Worm (Caenorhabditis elegans): ENCODE data around the gene ZK1067.3.

Gene ZK1067.3

ce11 chrII:9246648-9247047 is 23.6 kb downstream of the ZK1067.3 start, which contains the start of gene T26C5.5:
Gene T26C5.5, minus strand, starts transcription at chrII:9246748.
- TF ChIP-seq pqm-1 (tag; optimal IDR thresholded peaks at IDR 0.05) (no peak), unc-130 (tag; optimal IDR thresholded peaks at IDR 0.05) (no peak), nhr-77 (tag; optimal IDR thresholded peaks at IDR 0.05) (no peak), C16A3.4 (tag; optimal IDR thresholded peaks at IDR 0.05) (no peak), egl-13 (tag; optimal IDR thresholded peaks at IDR 0.05) (no peak), mef-2 (tag; optimal IDR thresholded peaks at IDR 0.05) (no peak), unc-30 (tag; optimal IDR thresholded peaks at IDR 0.05) (no peak), lin-13 (GFP tag; optimal IDR thresholded peaks at IDR 0.05) (no peak), hlh-4 (tag; optimal IDR thresholded peaks at IDR 0.05) (no peak), snpc-4 (tag; optimal IDR thresholded peaks at IDR 0.05) (no peak), dpl-1 (GFP tag; optimal IDR thresholded peaks at IDR 0.05) (no peak), grh-1 (GFP tag; IDR thresholded peaks at IDR 0.05) (no peak), aha-1 (tag; optimal IDR thresholded peaks at IDR 0.05) (no peak), nhr-47 (tag; optimal IDR thresholded peaks at IDR 0.05) (no peak), efl-3 (GFP tag; optimal IDR thresholded peaks at IDR 0.05) (no peak), irx-1 (tag; optimal IDR thresholded peaks at IDR 0.05) (no peak)

- no peak for TF ChIP-seq lin-14 (GFP tag; optimal IDR thresholded peaks at IDR 0.05)
- TF ChIP-seq grh-1 (GFP tag; IDR thresholded peaks at IDR 0.05): no peak
- TF ChIP-seq ces-1 (GFP tag; optimal IDR thresholded peaks at IDR 0.05): no peak
- no peak for TF ChIP-seq hlh-17 (GFP tag; optimal IDR thresholded peaks at IDR 0.05; ENCODE audit: borderline replicate concordance)
- no peak for TF ChIP-seq ceh-90 (tag; optimal IDR thresholded peaks at IDR 0.05)
- no peak for TF ChIP-seq xbp-1 (tag; optimal IDR thresholded peaks at IDR 0.05)
- no peak for TF ChIP-seq F16B12.6 (tag; optimal IDR thresholded peaks at IDR 0.05)
Observed at ce11 chrII:9250422-9250821, 27.4 kb downstream of the ZK1067.3 start, which contains the start of gene T26C5.4. Gene T26C5.4, minus strand, starts transcription at chrII:9250522.

ce11 chrII:9251529-9251928 is 28.5 kb downstream of the ZK1067.3 start:
- TF ChIP-seq unc-62 (GFP tag; optimal IDR thresholded peaks at IDR 0.05): no peak
- peak; percentile 81 for TF ChIP-seq nhr-85 (tag)
- no peak for TF ChIP-seq snu-23 (GFP tag; optimal IDR thresholded peaks at IDR 0.05)
- no peak for TF ChIP-seq zip-4 (GFP tag; optimal IDR thresholded peaks at IDR 0.05)
- no peak for TF ChIP-seq alr-1 (tag; optimal IDR thresholded peaks at IDR 0.05; ENCODE audit: borderline replicate concordance)
- no peak for TF ChIP-seq hpl-2 (GFP tag; optimal IDR thresholded peaks at IDR 0.05)
- no peak for TF ChIP-seq nhr-90 (tag; optimal IDR thresholded peaks at IDR 0.05; ENCODE audit: poor library complexity)
- TF ChIP-seq nhr-19 (GFP tag; conservative IDR thresholded peaks at IDR 0.05): no peak
- TF ChIP-seq nhr-11 (tag; optimal IDR thresholded peaks at IDR 0.05): no peak
- TF ChIP-seq nhr-20 (tag; optimal IDR thresholded peaks at IDR 0.05): no peak
- TF ChIP-seq blmp-1 (tag; optimal IDR thresholded peaks at IDR 0.05): peak; percentile 77
- TF ChIP-seq swsn-7 (tag; optimal IDR thresholded peaks at IDR 0.05): no peak
- no peak for TF ChIP-seq zag-1 (tag; optimal IDR thresholded peaks at IDR 0.05)
- no peak for TF ChIP-seq lin-35 (GFP tag; optimal IDR thresholded peaks at IDR 0.05)
- no peak for TF ChIP-seq hlh-17 (GFP tag; optimal IDR thresholded peaks at IDR 0.05; ENCODE audit: borderline replicate concordance)
- no peak for TF ChIP-seq unc-86 (tag; optimal IDR thresholded peaks at IDR 0.05)
- no peak for TF ChIP-seq unc-98 (GFP tag; IDR thresholded peaks at IDR 0.05)

- no peak for TF ChIP-seq unc-86 (tag; optimal IDR thresholded peaks at IDR 0.05)
Observed at ce11 chrII:9254187-9254586, 31.1 kb downstream of the ZK1067.3 start, which contains the start of gene nlp-82. Gene nlp-82, minus strand, starts transcription at chrII:9254287.

Data from whole organism, L1 larva.